Fruit fly (Drosophila melanogaster) whole organism, wandering third instar larva: ENCODE results near the gene repo.

ENCODE experiments used
- Abd-B ChIP-seq: fragments of >200 bp; optimal IDR thresholded peaks from 2 replicates; lab custom pipeline; 2017; ENCODE audit warnings: missing biosample characterization, missing genetic modification characterization
- Dfd ChIP-seq: fragments of >200 bp; optimal IDR thresholded peaks from 2 replicates; lab custom pipeline; 2017; ENCODE audit warnings: missing biosample characterization, missing genetic modification characterization
- GATAd ChIP-seq: sonication (Bioruptor generic); optimal IDR thresholded peaks from 2 replicates; lab custom pipeline; 2016; ENCODE audit warnings: missing biosample characterization, missing genetic modification characterization
- Jra ChIP-seq: sonication (Bioruptor generic); optimal IDR thresholded peaks from 2 replicates; lab custom pipeline; 2016; ENCODE audit warnings: missing biosample characterization, missing genetic modification characterization
- Mio ChIP-seq: sonication (Bioruptor generic); optimal IDR thresholded peaks from 2 replicates; lab custom pipeline; 2016; ENCODE audit warnings: missing biosample characterization, missing genetic modification characterization
- Myc ChIP-seq: fragments of >200 bp; optimal IDR thresholded peaks from 2 replicates; lab custom pipeline; 2017
- N ChIP-seq: fragments of >200 bp; optimal IDR thresholded peaks from 2 replicates; lab custom pipeline; 2018; ENCODE audit warnings: missing biosample characterization, missing external identifiers, missing genetic modification characterization
- fru ChIP-seq: fragments of 200-800 bp; sonication (Bioruptor generic); optimal IDR thresholded peaks from 3 replicates; lab custom pipeline; 2016; ENCODE audit warnings: missing biosample characterization, mild to moderate bottlenecking, missing genetic modification characterization
- h ChIP-seq: fragments of 200-800 bp; sonication (Bioruptor generic); optimal IDR thresholded peaks from 3 replicates; lab custom pipeline; 2016; ENCODE audit warnings: missing biosample characterization, mild to moderate bottlenecking, missing genetic modification characterization
- lola ChIP-seq: fragments of >200 bp; optimal IDR thresholded peaks from 2 replicates; lab custom pipeline; 2017; ENCODE audit warnings: missing biosample characterization, missing genetic modification characterization
- sv ChIP-seq: fragments of 200-800 bp; sonication (Bioruptor generic); optimal IDR thresholded peaks from 3 replicates; lab custom pipeline; 2016; ENCODE audit warnings: missing biosample characterization, missing genetic modification characterization
- usp ChIP-seq: fragments of >200 bp; optimal IDR thresholded peaks from 2 replicates; lab custom pipeline; 2017; ENCODE audit warnings: missing biosample characterization, missing genetic modification characterization

- TF ChIP-seq N (GFP tag; lab: Kevin White, UChicago) = no peak
- no peak for TF ChIP-seq lola (GFP tag; lab: Kevin White, UChicago)
- no peak for TF ChIP-seq fru (GFP tag; lab: Kevin White, UChicago)
- TF ChIP-seq Jra (GFP tag; lab: Kevin White, UChicago) = no peak
- no peak for TF ChIP-seq Mio (GFP tag; lab: Kevin White, UChicago)
- no peak for TF ChIP-seq sv (GFP tag; lab: Kevin White, UChicago)
- TF ChIP-seq h (GFP tag; lab: Kevin White, UChicago) = no peak
- TF ChIP-seq Dfd (GFP tag; lab: Kevin White, UChicago) = no peak
- no peak for TF ChIP-seq Myc
- TF ChIP-seq GATAd (GFP tag; lab: Kevin White, UChicago) = no peak
- TF ChIP-seq Abd-B (GFP tag; lab: Kevin White, UChicago) = no peak
- no peak for TF ChIP-seq usp
Observed at dm6 chr3R:18196622-18196990, 39.4 kb upstream of the repo start.
